Fruit fly (Drosophila melanogaster) ovary, adult (tissue): ENCODE results near the gene CG44325.
A peak's percentile ranks its signal among the peaks of the same experiment; 100 is the strongest.

Source experiments
- CG17801 ChIP-seq: fragments of 200-800 bp; optimal IDR thresholded peaks from 2 replicates; lab custom pipeline; 2019; ENCODE audit warnings: missing biosample characterization, mild to moderate bottlenecking, missing genetic modification characterization, moderate library complexity; ENCODE audit not compliant: partially characterized antibody

CG44325 gene

dm6 chrX:9071308-9071707 lies 7.0 kb downstream of the CG44325 start, which contains the start of gene CG10970:
CG10970 (minus strand) TSS chrX:9071408.
- TF ChIP-seq CG17801 (GFP tag; lab: Kevin White, UChicago) = no peak

dm6 chrX:9068822-9069221 lies 9.5 kb downstream of the CG44325 start:
- no peak for TF ChIP-seq CG17801 (GFP tag; lab: Kevin White, UChicago)

- peak; percentile 26 for TF ChIP-seq CG17801 (GFP tag; lab: Kevin White, UChicago)
Measured at dm6 chrX:9067754-9068477, 10.4 kb downstream of the CG44325 start, which contains the start of gene CG15365. CG15365 (minus strand) TSS chrX:9067983.

- TF ChIP-seq CG17801 (GFP tag; lab: Kevin White, UChicago) = no peak
Measured at dm6 chrX:9066802-9067489, 11.4 kb downstream of the CG44325 start.

- no peak for TF ChIP-seq CG17801 (GFP tag; lab: Kevin White, UChicago)
Measured at dm6 chrX:9064029-9064428, 14.3 kb downstream of the CG44325 start.

DNA sequence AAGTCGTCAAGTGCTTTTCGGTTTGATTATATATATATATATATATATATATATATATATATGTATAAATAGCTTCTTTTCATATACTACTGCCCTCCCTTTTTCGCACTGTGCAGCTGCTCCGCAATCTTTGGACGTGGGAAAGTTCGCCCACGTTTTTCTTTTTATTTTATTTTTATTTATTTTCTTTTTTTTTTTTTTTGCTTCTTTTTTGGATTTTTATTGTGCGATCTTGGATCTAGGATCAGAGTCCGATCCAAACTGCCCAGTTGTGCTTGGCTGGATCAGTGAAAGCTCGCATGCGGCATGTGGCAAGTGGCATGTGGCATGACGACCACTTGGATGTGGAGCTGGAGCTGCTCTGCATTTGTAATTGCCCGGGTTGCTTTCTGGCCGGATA lies 14.9 kb downstream of the CG44325 start:
- no peak for TF ChIP-seq CG17801 (GFP tag; lab: Kevin White, UChicago)

DNA sequence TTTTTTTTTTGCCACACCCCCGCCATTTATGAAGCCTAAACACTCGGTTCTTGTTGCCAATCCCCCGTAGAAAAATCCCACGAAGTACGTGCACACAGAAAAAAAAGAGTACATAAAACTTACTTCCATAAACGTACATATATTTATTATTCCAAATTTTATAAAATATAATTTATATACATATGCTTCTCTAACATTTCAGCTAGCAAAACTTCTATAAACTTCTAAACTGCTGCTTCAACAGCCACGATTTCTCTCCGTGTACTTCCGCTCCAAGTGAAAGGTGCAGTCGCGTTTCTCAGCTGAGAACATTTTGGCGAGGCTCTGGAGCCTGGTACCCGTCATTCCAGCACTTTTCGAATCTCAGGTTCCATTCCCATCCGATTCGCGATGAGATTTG lies 15.6 kb downstream of the CG44325 start:
- no peak for TF ChIP-seq CG17801 (GFP tag; lab: Kevin White, UChicago)

DNA sequence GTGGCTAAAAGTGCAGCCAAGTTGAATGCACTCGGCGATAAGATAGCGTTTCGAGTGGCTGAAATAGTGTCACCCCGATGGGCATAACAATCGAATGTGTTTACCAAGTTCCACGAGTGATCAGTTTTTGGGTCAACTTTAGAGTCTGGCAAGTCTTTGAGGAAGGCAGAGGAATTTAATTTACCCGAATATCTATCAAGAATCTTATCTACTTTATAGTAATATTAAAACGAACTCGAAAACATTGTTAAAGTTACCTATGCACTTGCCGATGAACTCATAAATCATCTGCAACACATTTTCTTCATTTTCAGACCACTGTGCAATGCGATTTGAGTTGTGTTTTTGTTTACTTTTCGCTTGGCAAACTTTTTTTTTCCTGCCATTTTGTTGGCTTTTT lies 17.0 kb downstream of the CG44325 start:
- TF ChIP-seq CG17801 (GFP tag; lab: Kevin White, UChicago) = peak; percentile 40

dm6 chrX:9060078-9060477 lies 18.2 kb downstream of the CG44325 start:
- TF ChIP-seq CG17801 (GFP tag; lab: Kevin White, UChicago) = peak; percentile 59

- TF ChIP-seq CG17801 (GFP tag; lab: Kevin White, UChicago) = no peak
Measured at dm6 chrX:9048941-9049340, 29.4 kb downstream of the CG44325 start.

- peak; percentile 41 for TF ChIP-seq CG17801 (GFP tag; lab: Kevin White, UChicago)
Measured at dm6 chrX:9048385-9048750, 29.9 kb downstream of the CG44325 start.

dm6 chrX:9047725-9048384 lies 30.4 kb downstream of the CG44325 start:
- peak; percentile 83 for TF ChIP-seq CG17801 (GFP tag; lab: Kevin White, UChicago)

DNA sequence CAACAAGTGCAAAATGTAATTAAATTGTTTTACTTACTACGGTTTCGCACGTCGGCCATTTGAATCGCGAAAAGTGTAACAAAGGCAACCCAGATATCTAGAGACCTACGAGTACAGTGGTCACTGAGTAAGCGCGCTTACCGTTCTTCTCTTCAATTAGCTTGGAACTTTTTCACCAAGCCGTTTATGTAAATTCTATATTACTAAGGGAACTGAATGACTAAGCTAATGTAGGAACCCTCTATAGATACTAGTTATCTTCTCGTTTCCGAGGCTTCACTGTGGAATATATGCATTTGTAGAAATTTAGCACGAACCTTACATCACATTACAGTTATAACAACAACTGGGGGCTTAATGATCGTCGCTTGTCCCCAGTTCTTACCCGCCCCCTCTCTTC lies 31.3 kb downstream of the CG44325 start:
- TF ChIP-seq CG17801 (GFP tag; lab: Kevin White, UChicago) = peak; percentile 97

- no peak for TF ChIP-seq CG17801 (GFP tag; lab: Kevin White, UChicago)
Measured at dm6 chrX:9046383-9046941, 31.8 kb downstream of the CG44325 start.

dm6 chrX:9044857-9045256 lies 33.4 kb downstream of the CG44325 start:
- TF ChIP-seq CG17801 (GFP tag; lab: Kevin White, UChicago) = no peak
